Fruit fly (Drosophila melanogaster) whole organism, embryonic: ENCODE measurements around the gene CG3625.

Source experiments
- Aef1 ChIP-seq: fragments of 200-800 bp; sonication (Bioruptor generic); IDR thresholded peaks from 3 replicates; pipeline ENCODE4 v1.3.6; 2022; ENCODE audit warnings: missing biosample characterization, missing genetic modification characterization
- BEAF-32 ChIP-seq: fragments of 200-800 bp; sonication (Bioruptor generic); optimal IDR thresholded peaks from 3 replicates; lab custom pipeline; 2017; ENCODE audit warnings: missing biosample characterization, missing genetic modification characterization, mild to moderate bottlenecking, moderate library complexity, missing genetic modification reagents
- Bteb2 ChIP-seq: fragments of 200-800 bp; sonication (Bioruptor generic); optimal IDR thresholded peaks from 2 replicates; lab custom pipeline; 2016; ENCODE audit warnings: missing biosample characterization, missing genetic modification characterization
- CG10267 ChIP-seq: fragments of 200-800 bp; sonication (Bioruptor generic); optimal IDR thresholded peaks from 2 replicates; lab custom pipeline; 2018; ENCODE audit warnings: missing biosample characterization, mild to moderate bottlenecking, missing genetic modification characterization, moderate library complexity
- CG10462 ChIP-seq: fragments of 200-800 bp; sonication (Bioruptor generic); optimal IDR thresholded peaks from 2 replicates; lab custom pipeline; 2016; ENCODE audit warnings: missing biosample characterization, missing genetic modification characterization
- CG10565 ChIP-seq: fragments of 200-800 bp; sonication (Bioruptor generic); optimal IDR thresholded peaks from 3 replicates; lab custom pipeline; 2016; ENCODE audit warnings: missing biosample characterization, mild to moderate bottlenecking, missing genetic modification characterization
- CG12744 ChIP-seq: fragments of 200-800 bp; sonication (Bioruptor generic); optimal IDR thresholded peaks from 2 replicates; lab custom pipeline; 2016; ENCODE audit warnings: missing biosample characterization, missing genetic modification characterization
- CG12769 ChIP-seq: fragments of 200-800 bp; sonication (Bioruptor generic); optimal IDR thresholded peaks from 2 replicates; lab custom pipeline; 2019; ENCODE audit warnings: missing biosample characterization, mild to moderate bottlenecking, missing genetic modification characterization, moderate library complexity
- CG16779 ChIP-seq: fragments of 200-800 bp; sonication (Bioruptor generic); IDR thresholded peaks from 2 replicates; pipeline ENCODE4 v1.3.6; 2022; ENCODE audit warnings: missing biosample characterization, missing genetic modification characterization
- CG1832 ChIP-seq: fragments of 200-800 bp; sonication (Bioruptor generic); optimal IDR thresholded peaks from 2 replicates; lab custom pipeline; 2017; ENCODE audit warnings: missing biosample characterization, mild to moderate bottlenecking, missing genetic modification characterization, inconsistent platforms
- CG30020 ChIP-seq: fragments of 200-800 bp; optimal IDR thresholded peaks from 2 replicates; lab custom pipeline; 2019; ENCODE audit warnings: missing biosample characterization, mild to moderate bottlenecking, missing genetic modification characterization, moderate library complexity
- CG30431 ChIP-seq: fragments of 200-800 bp; sonication (Bioruptor generic); optimal IDR thresholded peaks from 2 replicates; lab custom pipeline; 2017; ENCODE audit warnings: missing biosample characterization, missing genetic modification characterization
- CG3065 ChIP-seq: fragments of 200-800 bp; sonication (Bioruptor generic); optimal IDR thresholded peaks from 2 replicates; lab custom pipeline; 2016; ENCODE audit warnings: missing biosample characterization, missing genetic modification characterization
- CG31388 ChIP-seq: fragments of 200-800 bp; sonication (Bioruptor generic); optimal IDR thresholded peaks from 2 replicates; lab custom pipeline; 2016; ENCODE audit warnings: missing biosample characterization, missing genetic modification characterization
- CG4328 ChIP-seq: fragments of 200-800 bp; sonication (Bioruptor generic); optimal IDR thresholded peaks from 3 replicates; lab custom pipeline; 2017; ENCODE audit warnings: missing biosample characterization, missing genetic modification reagents, missing genetic modification characterization
- CG4404 ChIP-seq: fragments of 200-800 bp; sonication (Bioruptor generic); IDR thresholded peaks from 2 replicates; pipeline ENCODE4 v1.3.6; 2022; ENCODE audit warnings: missing biosample characterization, missing genetic modification characterization
- CG4707 ChIP-seq: fragments of 200-800 bp; sonication (Bioruptor generic); optimal IDR thresholded peaks from 2 replicates; lab custom pipeline; 2018; ENCODE audit warnings: missing biosample characterization, mild to moderate bottlenecking, missing genetic modification characterization, moderate library complexity
- CG6689 ChIP-seq: fragments of 200-800 bp; sonication (Bioruptor generic); IDR thresholded peaks from 2 replicates; pipeline ENCODE4 v1.3.6; 2022; ENCODE audit warnings: missing biosample characterization, missing genetic modification characterization
- CG6765 ChIP-seq: fragments of 200-800 bp; sonication (Bioruptor generic); optimal IDR thresholded peaks from 3 replicates; lab custom pipeline; 2017; ENCODE audit warnings: missing biosample characterization, mild to moderate bottlenecking, missing genetic modification characterization
- CG8478 ChIP-seq: fragments of >200 bp; optimal IDR thresholded peaks from 2 replicates; lab custom pipeline; 2018
- CG8924 ChIP-seq: fragments of 200-800 bp; optimal IDR thresholded peaks from 3 replicates; lab custom pipeline; 2019; ENCODE audit warnings: missing biosample characterization, mild to moderate bottlenecking, missing genetic modification characterization, moderate library complexity
- CG9215 ChIP-seq: fragments of 200-800 bp; sonication (Bioruptor generic); IDR thresholded peaks from 2 replicates; pipeline ENCODE4 v1.3.6; 2022; ENCODE audit warnings: missing biosample characterization, missing genetic modification characterization
- CG9876 ChIP-seq: fragments of 200-800 bp; sonication (Bioruptor generic); optimal IDR thresholded peaks from 2 replicates; lab custom pipeline; 2016; ENCODE audit warnings: missing biosample characterization, missing genetic modification characterization
- Dip3 ChIP-seq: fragments of 200-800 bp; sonication (Bioruptor generic); optimal IDR thresholded peaks from 3 replicates; lab custom pipeline; 2016; ENCODE audit warnings: missing biosample characterization, missing genetic modification characterization
- Dp ChIP-seq: fragments of 200-800 bp; sonication (Bioruptor generic); optimal IDR thresholded peaks from 2 replicates; lab custom pipeline; 2018; ENCODE audit warnings: missing biosample characterization, mild to moderate bottlenecking, missing genetic modification characterization, moderate library complexity
- HLH4C ChIP-seq: fragments of 200-800 bp; sonication (Bioruptor generic); IDR thresholded peaks from 3 replicates; pipeline ENCODE4 v1.3.6; 2022; ENCODE audit warnings: missing biosample characterization, missing genetic modification characterization; ENCODE audit not compliant: partially characterized antibody
- Hand ChIP-seq: fragments of 200-800 bp; sonication (Bioruptor generic); optimal IDR thresholded peaks from 2 replicates; lab custom pipeline; 2017; ENCODE audit warnings: mild to moderate bottlenecking, missing biosample characterization, missing genetic modification reagents, missing genetic modification characterization
- Hey ChIP-seq: fragments of 200-800 bp; sonication (Bioruptor generic); optimal IDR thresholded peaks from 3 replicates; lab custom pipeline; 2018; ENCODE audit warnings: missing biosample characterization, mild to moderate bottlenecking, missing genetic modification characterization
- Lpt ChIP-seq: fragments of >200 bp; optimal IDR thresholded peaks from 2 replicates; lab custom pipeline; 2018; ENCODE audit warnings: missing biosample characterization, missing genetic modification characterization
- MESR4 ChIP-seq: fragments of 200-800 bp; sonication (Bioruptor generic); optimal IDR thresholded peaks from 2 replicates; lab custom pipeline; 2018; ENCODE audit warnings: missing biosample characterization, mild to moderate bottlenecking, missing genetic modification characterization, moderate library complexity
- Max ChIP-seq: fragments of 200-800 bp; sonication (Bioruptor generic); optimal IDR thresholded peaks from 2 replicates; lab custom pipeline; 2016; ENCODE audit warnings: missing biosample characterization, mild to moderate bottlenecking, missing genetic modification characterization
- Oli ChIP-seq: fragments of 200-800 bp; sonication (Bioruptor generic); optimal IDR thresholded peaks from 2 replicates; lab custom pipeline; 2018; ENCODE audit warnings: missing biosample characterization, mild to moderate bottlenecking, missing genetic modification characterization, moderate library complexity
- Opbp ChIP-seq: fragments of 200-800 bp; sonication (Bioruptor generic); IDR thresholded peaks from 3 replicates; pipeline ENCODE4 v1.3.6; 2022; ENCODE audit warnings: missing biosample characterization, missing genetic modification characterization; ENCODE audit not compliant: partially characterized antibody
- Scr ChIP-seq: fragments of 200-800 bp; sonication (Bioruptor generic); IDR thresholded peaks from 2 replicates; pipeline ENCODE4 v1.3.6; 2022; ENCODE audit warnings: missing biosample characterization, missing genetic modification characterization; ENCODE audit not compliant: partially characterized antibody
- Ssrp ChIP-seq: fragments of 200-800 bp; sonication (Bioruptor generic); optimal IDR thresholded peaks from 2 replicates; lab custom pipeline; 2018; ENCODE audit warnings: missing biosample characterization, mild to moderate bottlenecking, missing genetic modification characterization, moderate library complexity
- ab ChIP-seq: fragments of 200-800 bp; sonication (Bioruptor generic); optimal IDR thresholded peaks from 2 replicates; lab custom pipeline; 2016; ENCODE audit warnings: missing biosample characterization, missing genetic modification characterization
- chm ChIP-seq: fragments of 200-800 bp; sonication (Bioruptor generic); IDR thresholded peaks from 2 replicates; pipeline ENCODE4 v1.3.6; 2022; ENCODE audit warnings: missing biosample characterization, missing genetic modification characterization
- dmrt99B ChIP-seq: fragments of 200-800 bp; sonication (Bioruptor generic); optimal IDR thresholded peaks from 2 replicates; lab custom pipeline; 2018; ENCODE audit warnings: missing biosample characterization, mild to moderate bottlenecking, missing genetic modification characterization, moderate library complexity
- fd64A ChIP-seq: fragments of 200-800 bp; sonication (Bioruptor generic); optimal IDR thresholded peaks from 3 replicates; lab custom pipeline; 2018; ENCODE audit warnings: missing biosample characterization, mild to moderate bottlenecking, missing genetic modification characterization
- gce ChIP-seq: fragments of 200-800 bp; sonication (Bioruptor generic); IDR thresholded peaks from 3 replicates; pipeline ENCODE4 v1.3.6; 2022; ENCODE audit warnings: missing biosample characterization, missing genetic modification characterization
- gcm ChIP-seq: fragments of 200-800 bp; sonication (Bioruptor generic); optimal IDR thresholded peaks from 2 replicates; lab custom pipeline; 2019; ENCODE audit warnings: missing biosample characterization, mild to moderate bottlenecking, missing genetic modification characterization, moderate library complexity
- her ChIP-seq: fragments of 200-800 bp; sonication (Bioruptor generic); optimal IDR thresholded peaks from 2 replicates; lab custom pipeline; 2016; ENCODE audit warnings: missing biosample characterization, missing genetic modification characterization
- nmo ChIP-seq: fragments of 200-800 bp; sonication (Bioruptor generic); optimal IDR thresholded peaks from 2 replicates; lab custom pipeline; 2018; ENCODE audit warnings: missing biosample characterization, mild to moderate bottlenecking, missing genetic modification characterization, moderate library complexity
- pb ChIP-seq: fragments of 200-800 bp; sonication (Bioruptor generic); optimal IDR thresholded peaks from 3 replicates; lab custom pipeline; 2016; ENCODE audit warnings: missing biosample characterization, missing genetic modification characterization
- seq ChIP-seq: fragments of 200-800 bp; sonication (Bioruptor generic); IDR thresholded peaks from 2 replicates; pipeline ENCODE4 v1.3.6; 2022; ENCODE audit warnings: missing biosample characterization, missing genetic modification characterization
- sisA ChIP-seq: fragments of 200-800 bp; sonication (Bioruptor generic); IDR thresholded peaks from 2 replicates; pipeline ENCODE4 v1.3.6; 2022; ENCODE audit warnings: missing biosample characterization, missing genetic modification characterization
- so ChIP-seq: fragments of 200-800 bp; sonication (Bioruptor generic); IDR thresholded peaks from 3 replicates; pipeline ENCODE4 v1.3.6; 2022; ENCODE audit warnings: missing biosample characterization, missing genetic modification characterization
- ssp ChIP-seq: fragments of 200-800 bp; sonication (Bioruptor generic); IDR thresholded peaks from 2 replicates; pipeline ENCODE4 v1.3.6; 2022; ENCODE audit warnings: missing biosample characterization, missing genetic modification characterization
- trem ChIP-seq: fragments of 200-800 bp; optimal IDR thresholded peaks from 3 replicates; lab custom pipeline; 2019; ENCODE audit warnings: missing biosample characterization, mild to moderate bottlenecking, missing genetic modification characterization, moderate library complexity
- ttk ChIP-seq: fragments of 200-800 bp; sonication (Bioruptor generic); IDR thresholded peaks from 2 replicates; pipeline ENCODE4 v2.1.2; 2022; ENCODE audit warnings: missing biosample characterization, missing genetic modification characterization
- wek ChIP-seq: fragments of 200-800 bp; sonication (Bioruptor generic); optimal IDR thresholded peaks from 3 replicates; lab custom pipeline; 2018; ENCODE audit warnings: missing biosample characterization, mild to moderate bottlenecking, missing genetic modification characterization, moderate library complexity
- zfh1 ChIP-seq: fragments of 200-800 bp; sonication (Bioruptor generic); IDR thresholded peaks from 3 replicates; pipeline ENCODE4 v1.3.6; 2022; ENCODE audit warnings: missing biosample characterization, missing genetic modification characterization

The CG3625 gene

DNA sequence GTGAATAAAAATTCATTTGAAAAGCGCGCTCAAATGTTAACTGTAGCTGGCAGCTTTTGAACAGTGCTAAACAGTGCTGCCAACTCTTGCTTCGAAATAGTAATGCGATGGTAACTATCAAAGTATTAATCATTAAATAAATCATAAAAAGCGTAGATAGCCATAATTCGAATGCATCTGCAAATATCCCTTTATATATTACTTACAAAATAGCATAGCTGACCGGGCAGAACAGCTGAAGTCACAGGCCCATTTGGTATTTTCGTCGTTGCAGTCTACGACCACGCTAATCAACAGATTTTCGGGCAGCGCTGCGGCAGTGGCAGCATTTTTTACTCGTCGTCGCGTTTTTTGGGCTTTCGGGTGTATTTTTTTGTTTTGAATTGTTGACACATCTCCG, 14.1 kb upstream of the CG3625 start, which contains the start of gene Plc21C (continued):
- TF ChIP-seq Hey (tag; lab: Kevin White, UChicago) (no peak), ab (no peak), CG12744 (no peak), CG10565 (GFP tag; lab: Kevin White, UChicago) (no peak), CG31388 (GFP tag; lab: Kevin White, UChicago) (no peak), Bteb2 (GFP tag; lab: Kevin White, UChicago) (peak; percentile 32), sisA (GFP tag; lab: Robert Waterston, UW) (peak; percentile 66), wek (GFP tag; lab: Kevin White, UChicago) (no peak), CG30020 (peak; percentile 25), HLH4C (GFP tag; lab: Robert Waterston, UW) (0 out of 3 replicates have a peak, but pooled peaks have one; percentile 23), CG10462 (GFP tag; lab: Kevin White, UChicago) (no peak), Oli (tag; lab: Kevin White, UChicago) (no peak), CG8924 (peak; percentile 43), gcm (GFP tag; lab: Kevin White, UChicago) (peak; percentile 25), her (GFP tag; lab: Kevin White, UChicago) (peak; percentile 93), chm (no peak), Dp (GFP tag; lab: Kevin White, UChicago) (peak; percentile 99), ttk (no peak), CG10267 (tag; lab: Kevin White, UChicago) (peak; percentile 74), Hand (GFP tag; lab: Kevin White, UChicago) (no peak), Dip3 (GFP tag; lab: Kevin White, UChicago) (peak; percentile 35), zfh1 (GFP tag; lab: Robert Waterston, UW) (no peak), pb (GFP tag; lab: Kevin White, UChicago) (no peak), Ssrp (tag; lab: Kevin White, UChicago) (no peak), BEAF-32 (GFP tag; lab: Kevin White, UChicago) (peak; percentile 64), CG16779 (GFP tag; lab: Robert Waterston, UW) (no peak), seq (GFP tag; lab: Robert Waterston, UW) (no peak), CG30431 (GFP tag; lab: Kevin White, UChicago) (no peak), Lpt (GFP tag; lab: Kevin White, UChicago) (no peak), Max (GFP tag; lab: Kevin White, UChicago) (peak; percentile 65), CG6765 (no peak), Scr (peak; percentile 42; the same call in 1 of the 2 replicates), CG9215 (no peak; the same call in 1 of the 2 replicates), nmo (GFP tag; lab: Kevin White, UChicago) (peak; percentile 77), fd64A (GFP tag; lab: Kevin White, UChicago) (no peak), CG4404 (GFP tag; lab: Robert Waterston, UW) (0 out of 2 replicates have a peak, but pooled peaks have one; percentile 22), ssp (GFP tag; lab: Robert Waterston, UW) (peak; percentile 34; the same call in 1 of the 2 replicates), CG4707 (GFP tag; lab: Kevin White, UChicago) (no peak), CG3065 (GFP tag; lab: Kevin White, UChicago) (no peak), MESR4 (GFP tag; lab: Kevin White, UChicago) (peak; percentile 46), CG8478 (lab: Kevin White, UChicago) (no peak), CG12769 (tag; lab: Kevin White, UChicago) (peak; percentile 52), CG4328 (GFP tag; lab: Kevin White, UChicago) (peak; percentile 58), CG1832 (no peak), CG9876 (GFP tag; lab: Kevin White, UChicago) (no peak), trem (peak; percentile 100), Aef1 (no peak), gce (GFP tag; lab: Robert Waterston, UW) (no peak), CG6689 (GFP tag; lab: Robert Waterston, UW) (no peak), Opbp (GFP tag; lab: Robert Waterston, UW) (peak; percentile 53; the same call in 2 of the 3 replicates), dmrt99B (tag; lab: Kevin White, UChicago) (peak; percentile 17), so (GFP tag; lab: Robert Waterston, UW) (no peak)
